Fruit fly (Drosophila melanogaster) whole organism, pupa: ENCODE measurements around the gene Hmbs.

ENCODE experiments used
- CG12605 ChIP-seq: fragments of 200-800 bp; sonication (Bioruptor generic); IDR thresholded peaks from 2 replicates; pipeline ENCODE4 v1.3.6; 2022; ENCODE audit warnings: missing biosample characterization, missing genetic modification characterization
- CG13204 ChIP-seq: fragments of 200-800 bp; sonication (Bioruptor generic); optimal IDR thresholded peaks from 2 replicates; lab custom pipeline; 2018; ENCODE audit warnings: missing biosample characterization, mild to moderate bottlenecking, missing genetic modification characterization, moderate library complexity
- CG14655 ChIP-seq: fragments of 200-800 bp; sonication (Bioruptor generic); optimal IDR thresholded peaks from 3 replicates; lab custom pipeline; 2017; ENCODE audit warnings: mild to moderate bottlenecking, missing biosample characterization, missing genetic modification reagents, missing genetic modification characterization
- CG17806 ChIP-seq: fragments of 200-800 bp; sonication (Bioruptor generic); optimal IDR thresholded peaks from 2 replicates; lab custom pipeline; 2018; ENCODE audit warnings: missing biosample characterization, mild to moderate bottlenecking, missing genetic modification characterization, moderate library complexity
- CG34367 ChIP-seq: fragments of 200-800 bp; sonication (Bioruptor generic); optimal IDR thresholded peaks from 2 replicates; lab custom pipeline; 2018; ENCODE audit warnings: missing biosample characterization, mild to moderate bottlenecking, missing genetic modification characterization
- CG8159 ChIP-seq: fragments of 200-800 bp; sonication (Bioruptor generic); optimal IDR thresholded peaks from 3 replicates; lab custom pipeline; 2018; ENCODE audit warnings: missing biosample characterization, mild to moderate bottlenecking, missing genetic modification characterization, moderate library complexity
- CG8301 ChIP-seq: fragments of 200-800 bp; sonication (Bioruptor generic); optimal IDR thresholded peaks from 2 replicates; lab custom pipeline; 2018; ENCODE audit warnings: missing biosample characterization, mild to moderate bottlenecking, missing genetic modification characterization
- CG9948 ChIP-seq: fragments of 200-800 bp; sonication (Bioruptor generic); optimal IDR thresholded peaks from 2 replicates; lab custom pipeline; 2018; ENCODE audit warnings: missing biosample characterization, mild to moderate bottlenecking, missing genetic modification characterization, moderate library complexity
- D1 ChIP-seq: fragments of 200-800 bp; sonication (Bioruptor generic); optimal IDR thresholded peaks from 2 replicates; lab custom pipeline; 2018; ENCODE audit warnings: missing biosample characterization, mild to moderate bottlenecking, missing genetic modification characterization, moderate library complexity
- EcR ChIP-seq: fragments of 200-800 bp; sonication (Bioruptor generic); optimal IDR thresholded peaks from 3 replicates; lab custom pipeline; 2019; ENCODE audit warnings: missing biosample characterization, missing genetic modification characterization, mild to moderate bottlenecking, moderate library complexity, missing genetic modification reagents
- Snoo ChIP-seq: fragments of 200-800 bp; sonication (Bioruptor generic); optimal IDR thresholded peaks from 3 replicates; lab custom pipeline; 2017; ENCODE audit warnings: missing biosample characterization, mild to moderate bottlenecking, missing genetic modification characterization, inconsistent platforms
- fd96Ca ChIP-seq: fragments of 200-800 bp; sonication (Bioruptor generic); IDR thresholded peaks from 3 replicates; pipeline ENCODE4 v1.3.6; 2022; ENCODE audit warnings: missing biosample characterization, missing genetic modification characterization
- gl ChIP-seq: fragments of 200-800 bp; sonication (Bioruptor generic); optimal IDR thresholded peaks from 2 replicates; lab custom pipeline; 2018; ENCODE audit warnings: missing biosample characterization, mild to moderate bottlenecking, missing genetic modification characterization
- rn ChIP-seq: fragments of 200-800 bp; sonication (Bioruptor generic); IDR thresholded peaks from 2 replicates; pipeline ENCODE4 v1.3.6; 2022; ENCODE audit warnings: missing biosample characterization, missing genetic modification characterization

- TF ChIP-seq CG8301 (tag; lab: Kevin White, UChicago): no peak
- no peak for TF ChIP-seq CG13204 (GFP tag; lab: Kevin White, UChicago)
- TF ChIP-seq D1 (tag; lab: Kevin White, UChicago): no peak
- no peak for TF ChIP-seq EcR (GFP tag; lab: Kevin White, UChicago)
- no peak for TF ChIP-seq gl (tag; lab: Kevin White, UChicago)
- no peak for TF ChIP-seq CG12605 (GFP tag; lab: Robert Waterston, UW)
- TF ChIP-seq CG17806 (tag; lab: Kevin White, UChicago): no peak
- no peak for TF ChIP-seq CG9948 (tag; lab: Kevin White, UChicago)
- TF ChIP-seq Snoo (tag; lab: Kevin White, UChicago): peak; percentile 47
- TF ChIP-seq fd96Ca: no peak
- TF ChIP-seq CG8159 (tag; lab: Kevin White, UChicago): no peak
- no peak for TF ChIP-seq rn (GFP tag; lab: Robert Waterston, UW)
- no peak for TF ChIP-seq CG34367 (tag; lab: Kevin White, UChicago)
- TF ChIP-seq CG14655 (GFP tag; lab: Kevin White, UChicago): no peak
Observed at dm6 chr3L:1388862-1389261, 54.2 kb downstream of the Hmbs start.
